Fruit fly (Drosophila melanogaster): ENCODE data around the gene CG14658.

CG14658 gene

dm6 chr3R:4804828-4805707 lies 25.2 kb downstream of the CG14658 start (continued):
- peak; percentile 26 for TF ChIP-seq salm (tag; optimal IDR thresholded peaks at IDR 0.05)
- TF ChIP-seq lola (GFP tag; optimal IDR thresholded peaks at IDR 0.05) = peak in 2 of 3 experiments; percentile 45 to 68
- peak; percentile 82 for TF ChIP-seq Ssrp (tag; optimal IDR thresholded peaks at IDR 0.05)
- peak; percentile 15 for TF ChIP-seq YL-1 (GFP tag; optimal IDR thresholded peaks at IDR 0.05)
- TF ChIP-seq Hr3 (GFP tag; optimal IDR thresholded peaks at IDR 0.05) = peak; percentile 55
- no peak for TF ChIP-seq CG34376 (GFP tag; optimal IDR thresholded peaks at IDR 0.05)
- no peak for TF ChIP-seq CG33213 (GFP tag; optimal IDR thresholded peaks at IDR 0.05)
- TF ChIP-seq CG3163 (GFP tag; optimal IDR thresholded peaks at IDR 0.05) = no peak
- 0 out of 2 replicates have a peak, but pooled peaks have one; percentile 9 for TF ChIP-seq CG13287 (GFP tag; IDR thresholded peaks at IDR 0.05; ENCODE audit: partially characterized antibody)
- no peak for TF ChIP-seq Hey (tag; optimal IDR thresholded peaks at IDR 0.05)
- TF ChIP-seq az2 (GFP tag; optimal IDR thresholded peaks at IDR 0.05) = peak; percentile 37
- no peak for TF ChIP-seq sens-2 (GFP tag; IDR thresholded peaks at IDR 0.05)
- peak; percentile 68 for TF ChIP-seq slbo (GFP tag; IDR thresholded peaks at IDR 0.05)
- peak; percentile 26 for TF ChIP-seq CG12942 (GFP tag; optimal IDR thresholded peaks at IDR 0.05)
- no peak; the same call in 3 of the 4 replicates for TF ChIP-seq Gug (GFP tag; IDR thresholded peaks at IDR 0.05)
- TF ChIP-seq CG30403 (GFP tag; optimal IDR thresholded peaks at IDR 0.05) = peak; percentile 26
- peak; percentile 71 for TF ChIP-seq CG18599 (GFP tag; optimal IDR thresholded peaks at IDR 0.05)
- TF ChIP-seq Ptx1 (GFP tag; IDR thresholded peaks at IDR 0.05) = peak; percentile 74
- TF ChIP-seq ro (GFP tag; IDR thresholded peaks at IDR 0.05) = no peak
- TF ChIP-seq CG12769 (tag; optimal IDR thresholded peaks at IDR 0.05) = peak; percentile 86
- peak; percentile 84 for TF ChIP-seq CoRest (tag; optimal IDR thresholded peaks at IDR 0.05)
- TF ChIP-seq gcm (GFP tag; optimal IDR thresholded peaks at IDR 0.05) = peak; percentile 72
- TF ChIP-seq tll (GFP tag; optimal IDR thresholded peaks at IDR 0.05) = no peak
- TF ChIP-seq hkb (optimal IDR thresholded peaks at IDR 0.05) = no peak
- peak; percentile 65 for TF ChIP-seq hkb (GFP tag; IDR thresholded peaks at IDR 0.05)
- TF ChIP-seq CG8478 (optimal IDR thresholded peaks at IDR 0.05) = no peak
- no peak for TF ChIP-seq nau (GFP tag; optimal IDR thresholded peaks at IDR 0.05)
- TF ChIP-seq CG11085 (GFP tag; IDR thresholded peaks at IDR 0.05) = peak; percentile 40; the same call in 1 of the 2 replicates
- no peak for TF ChIP-seq CG6272 (GFP tag; IDR thresholded peaks at IDR 0.05)
- TF ChIP-seq CG7556 (GFP tag; optimal IDR thresholded peaks at IDR 0.05) = peak; percentile 64
- TF ChIP-seq Oli (tag; optimal IDR thresholded peaks at IDR 0.05) = peak; percentile 70
- peak; percentile 36 for TF ChIP-seq Sry-δ (GFP tag; optimal IDR thresholded peaks at IDR 0.05)
- TF ChIP-seq CG10274 (GFP tag; optimal IDR thresholded peaks at IDR 0.05) = peak; percentile 44
- peak; percentile 62 for TF ChIP-seq CG6813 (GFP tag; optimal IDR thresholded peaks at IDR 0.05)
- TF ChIP-seq ERR (GFP tag; optimal IDR thresholded peaks at IDR 0.05) = no peak
- TF ChIP-seq CG11504 (tag; optimal IDR thresholded peaks at IDR 0.05) = peak; percentile 84
- no peak for TF ChIP-seq jigr1 (GFP tag; IDR thresholded peaks at IDR 0.05)
- TF ChIP-seq nmo (GFP tag; optimal IDR thresholded peaks at IDR 0.05) = peak; percentile 81
- TF ChIP-seq CG7928 (GFP tag; optimal IDR thresholded peaks at IDR 0.05) = no peak
- TF ChIP-seq so (GFP tag; IDR thresholded peaks at IDR 0.05) = 0 out of 3 replicates have a peak, but pooled peaks have one; percentile 20
- peak; percentile 60 for TF ChIP-seq CG13894 (tag; optimal IDR thresholded peaks at IDR 0.05)
- TF ChIP-seq CG31441 (GFP tag; IDR thresholded peaks at IDR 0.05) = peak; percentile 85
- no peak for TF ChIP-seq CG17612 (GFP tag; IDR thresholded peaks at IDR 0.05)
- peak; percentile 46 for TF ChIP-seq Spps (tag; optimal IDR thresholded peaks at IDR 0.05)
- no peak for TF ChIP-seq Doc3 (GFP tag; IDR thresholded peaks at IDR 0.05; ENCODE audit: partially characterized antibody)
- no peak for TF ChIP-seq disco-r (GFP tag; optimal IDR thresholded peaks at IDR 0.05)
- no peak for TF ChIP-seq cg (GFP tag; optimal IDR thresholded peaks at IDR 0.05)
- TF ChIP-seq CG5953 (GFP tag; IDR thresholded peaks at IDR 0.05) = peak; percentile 18; the same call in 1 of the 2 replicates

Data from whole organism, embryonic.